Fruit fly (Drosophila melanogaster): ENCODE results near the gene CG14667.

DNA sequence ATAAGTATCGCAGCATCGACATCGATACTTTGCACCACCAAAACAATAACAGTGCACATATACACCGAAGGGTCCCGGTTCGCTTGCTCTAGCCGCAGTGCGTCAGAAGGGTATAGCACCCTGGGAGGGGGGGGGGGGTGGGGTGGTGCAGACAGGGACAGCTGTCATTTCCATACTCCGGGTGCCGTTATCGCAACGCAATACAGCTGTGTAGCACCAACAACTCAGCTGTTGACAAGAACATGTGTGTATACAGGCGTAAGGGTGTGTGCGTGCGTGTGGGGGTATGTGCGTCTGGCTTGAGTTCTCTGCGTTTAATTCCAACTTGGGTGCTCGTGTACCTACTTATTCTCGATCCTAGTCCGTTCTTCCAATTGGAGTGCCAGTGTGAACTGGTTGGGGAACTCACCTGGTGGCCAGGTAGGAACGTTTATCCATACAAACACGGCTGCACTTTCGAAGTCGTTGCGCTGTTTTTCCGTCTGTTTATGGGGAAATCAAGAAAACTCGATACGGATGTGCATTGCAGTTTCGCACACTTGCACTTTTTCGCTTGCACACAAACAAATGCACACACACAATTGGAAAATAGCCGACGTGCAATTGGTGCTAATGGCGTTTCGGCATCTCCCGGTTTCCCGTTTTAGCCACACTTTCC lies 7.2 kb upstream of the CG14667 start:
- TF ChIP-seq EcR (GFP tag; optimal IDR thresholded peaks at IDR 0.05), result no peak
- TF ChIP-seq pan (optimal IDR thresholded peaks at IDR 0.05), result no peak
- TF ChIP-seq CG8478 (optimal IDR thresholded peaks at IDR 0.05), result no peak
- TF ChIP-seq Dll (optimal IDR thresholded peaks at IDR 0.05), result no peak
